Worm (Caenorhabditis elegans): ENCODE data around the gene pud-1.1.

DNA sequence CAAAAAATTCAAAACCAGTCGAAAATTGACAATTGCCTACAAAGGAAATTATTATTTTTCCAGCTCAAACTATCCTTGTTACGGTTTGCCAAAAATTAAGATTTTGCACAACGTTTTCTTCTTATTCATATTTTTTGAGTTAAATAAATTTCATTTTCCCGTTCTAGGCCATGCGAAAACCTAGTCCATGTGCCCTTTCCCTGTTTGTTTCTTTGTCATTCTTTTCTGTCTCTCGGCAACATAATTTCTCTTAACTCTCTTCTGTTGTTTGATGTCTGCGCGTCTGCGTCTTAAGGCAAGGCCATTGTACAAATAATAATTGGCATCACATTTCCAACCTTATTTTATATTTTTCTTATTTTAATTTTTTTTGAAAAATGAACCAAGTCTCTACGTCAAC, 48.7 kb upstream of the pud-1.1 start, which contains the start of gene nhr-228:
- TF ChIP-seq dao-5 (tag; optimal IDR thresholded peaks at IDR 0.05) (no peak), him-1 (tag; optimal IDR thresholded peaks at IDR 0.05) (no peak)

Data from whole organism, L4/young adult.